Fruit fly (Drosophila melanogaster) Kc167 (cell line): ENCODE data around the gene knrl.

Experiments
- h ChIP-seq: fragments of >200 bp; optimal IDR thresholded peaks from 3 replicates; lab custom pipeline; 2018; ENCODE audit warnings: missing external identifiers
- insv ChIP-seq: fragments of >200 bp; optimal IDR thresholded peaks from 3 replicates; lab custom pipeline; 2018; ENCODE audit warnings: missing external identifiers
- ttk ChIP-seq: sonication (Bioruptor generic); optimal IDR thresholded peaks from 2 replicates; lab custom pipeline; 2017; ENCODE audit warnings: missing external identifiers

- TF ChIP-seq insv (lab: Kevin White, UChicago) (no peak), h (lab: Kevin White, UChicago) (no peak), ttk (no peak)
These were observed 36.7 kb upstream of the knrl start for dm6 chr3L:20657116-20657515.
